Fruit fly (Drosophila melanogaster) whole organism, embryonic: ENCODE measurements around the gene Jhbp11.

ENCODE experiments used
- Blimp-1 ChIP-seq: fragments of 200-800 bp; sonication (Bioruptor generic); optimal IDR thresholded peaks from 3 replicates; lab custom pipeline; 2018; ENCODE audit warnings: missing biosample characterization, missing genetic modification characterization, mild to moderate bottlenecking, moderate library complexity, missing genetic modification reagents
- CG10267 ChIP-seq: fragments of 200-800 bp; sonication (Bioruptor generic); optimal IDR thresholded peaks from 2 replicates; lab custom pipeline; 2018; ENCODE audit warnings: missing biosample characterization, mild to moderate bottlenecking, missing genetic modification characterization, moderate library complexity
- CG10274 ChIP-seq: fragments of 200-800 bp; sonication (Bioruptor generic); optimal IDR thresholded peaks from 3 replicates; lab custom pipeline; 2017; ENCODE audit warnings: missing biosample characterization, mild to moderate bottlenecking, missing genetic modification characterization
- CG10462 ChIP-seq: fragments of 200-800 bp; sonication (Bioruptor generic); optimal IDR thresholded peaks from 2 replicates; lab custom pipeline; 2016; ENCODE audit warnings: missing biosample characterization, missing genetic modification characterization
- CG10979 ChIP-seq: fragments of 200-800 bp; sonication (Bioruptor generic); optimal IDR thresholded peaks from 2 replicates; lab custom pipeline; 2018; ENCODE audit warnings: missing biosample characterization, mild to moderate bottlenecking, missing genetic modification characterization, moderate library complexity
- CG12071 ChIP-seq: fragments of 200-800 bp; sonication (Bioruptor generic); optimal IDR thresholded peaks from 3 replicates; lab custom pipeline; 2018; ENCODE audit warnings: missing biosample characterization, mild to moderate bottlenecking, missing genetic modification characterization
- CG13775 ChIP-seq: fragments of 200-800 bp; sonication (Bioruptor generic); optimal IDR thresholded peaks from 3 replicates; lab custom pipeline; 2017; ENCODE audit warnings: missing biosample characterization, mild to moderate bottlenecking, missing genetic modification characterization
- CG15479 ChIP-seq: fragments of 200-800 bp; sonication (Bioruptor generic); optimal IDR thresholded peaks from 3 replicates; lab custom pipeline; 2019; ENCODE audit warnings: missing biosample characterization, mild to moderate bottlenecking, missing genetic modification characterization, moderate library complexity
- CG15514 ChIP-seq: fragments of 200-800 bp; sonication (Bioruptor generic); optimal IDR thresholded peaks from 3 replicates; lab custom pipeline; 2017; ENCODE audit warnings: missing biosample characterization, missing genetic modification characterization, mild to moderate bottlenecking, moderate library complexity, missing genetic modification reagents
- CG1603 ChIP-seq: fragments of 200-800 bp; sonication (Bioruptor generic); optimal IDR thresholded peaks from 2 replicates; lab custom pipeline; 2019; ENCODE audit warnings: missing biosample characterization, mild to moderate bottlenecking, missing genetic modification characterization, moderate library complexity
- CG2129 ChIP-seq: fragments of 200-800 bp; sonication (Bioruptor generic); IDR thresholded peaks from 2 replicates; pipeline ENCODE4 v1.3.6; 2022; ENCODE audit warnings: missing biosample characterization, missing genetic modification characterization; ENCODE audit not compliant: partially characterized antibody
- CG31224 ChIP-seq: fragments of 200-800 bp; sonication (Bioruptor generic); IDR thresholded peaks from 2 replicates; pipeline ENCODE4 v1.3.6; 2022; ENCODE audit warnings: missing biosample characterization, missing genetic modification characterization
- CG32772 ChIP-seq: fragments of 200-800 bp; sonication (Bioruptor generic); IDR thresholded peaks from 2 replicates; pipeline ENCODE4 v1.3.6; 2022; ENCODE audit warnings: missing biosample characterization, missing genetic modification characterization
- CG3281 ChIP-seq: fragments of 200-800 bp; sonication (Bioruptor generic); optimal IDR thresholded peaks from 3 replicates; lab custom pipeline; 2017; ENCODE audit warnings: missing biosample characterization, mild to moderate bottlenecking, missing genetic modification characterization
- CG42726 ChIP-seq: fragments of 200-800 bp; sonication (Bioruptor generic); IDR thresholded peaks from 2 replicates; pipeline ENCODE4 v1.3.6; 2022; ENCODE audit warnings: missing biosample characterization, missing genetic modification characterization; ENCODE audit not compliant: partially characterized antibody
- CG5953 ChIP-seq: fragments of 200-800 bp; sonication (Bioruptor generic); IDR thresholded peaks from 2 replicates; pipeline ENCODE4 v1.3.6; 2022; ENCODE audit warnings: missing biosample characterization, missing genetic modification characterization
- CG6765 ChIP-seq: fragments of 200-800 bp; sonication (Bioruptor generic); optimal IDR thresholded peaks from 3 replicates; lab custom pipeline; 2017; ENCODE audit warnings: missing biosample characterization, mild to moderate bottlenecking, missing genetic modification characterization
- CG7372 ChIP-seq: fragments of 200-800 bp; sonication (Bioruptor generic); IDR thresholded peaks from 2 replicates; pipeline ENCODE4 v1.3.6; 2022; ENCODE audit warnings: missing biosample characterization, missing genetic modification characterization
- CG7786 ChIP-seq: fragments of 200-800 bp; sonication (Bioruptor generic); optimal IDR thresholded peaks from 2 replicates; lab custom pipeline; 2016; ENCODE audit warnings: missing biosample characterization, missing genetic modification characterization
- CG8924 ChIP-seq: fragments of 200-800 bp; optimal IDR thresholded peaks from 3 replicates; lab custom pipeline; 2019; ENCODE audit warnings: missing biosample characterization, mild to moderate bottlenecking, missing genetic modification characterization, moderate library complexity
- Drgx ChIP-seq: fragments of 200-800 bp; sonication (Bioruptor generic); IDR thresholded peaks from 2 replicates; pipeline ENCODE4 v1.3.6; 2022; ENCODE audit warnings: missing biosample characterization, missing genetic modification characterization
- Ets65A ChIP-seq: fragments of 200-800 bp; sonication (Bioruptor generic); peaks from one replicate; lab custom pipeline; 2016; ENCODE audit warnings: missing biosample characterization, missing genetic modification characterization
- Hr51 ChIP-seq, 2 experiments: fragments of 200-800 bp; sonication (Bioruptor generic); optimal IDR thresholded peaks; 2 replicates in 1 of 2; 3 replicates in 1 of 2; lab custom pipeline; 2016 to 2018; ENCODE audit warnings: missing biosample characterization in 2 of 2, missing genetic modification characterization in 2 of 2, mild to moderate bottlenecking in 1 of 2, moderate library complexity in 1 of 2
- Lhr ChIP-seq: fragments of 200-800 bp; sonication (Bioruptor generic); optimal IDR thresholded peaks from 3 replicates; lab custom pipeline; 2017; ENCODE audit warnings: mild to moderate bottlenecking, missing biosample characterization, missing genetic modification reagents, missing genetic modification characterization
- MBD-R2 ChIP-seq: fragments of 200-800 bp; sonication (Bioruptor generic); IDR thresholded peaks from 2 replicates; pipeline ENCODE4 v1.3.6; 2022; ENCODE audit warnings: missing biosample characterization, missing genetic modification characterization
- Med ChIP-seq: fragments of 200-800 bp; sonication (Bioruptor generic); peaks from one replicate; lab custom pipeline; 2016; ENCODE audit warnings: missing biosample characterization, missing genetic modification characterization, mild to moderate bottlenecking, inconsistent platforms, moderate library complexity
- Meics ChIP-seq: fragments of 200-800 bp; sonication (Bioruptor generic); optimal IDR thresholded peaks from 2 replicates; lab custom pipeline; 2017; ENCODE audit warnings: missing biosample characterization, mild to moderate bottlenecking, missing genetic modification characterization
- NFAT ChIP-seq: fragments of 200-800 bp; sonication (Bioruptor generic); IDR thresholded peaks from 2 replicates; pipeline ENCODE4 v1.3.6; 2022; ENCODE audit warnings: missing biosample characterization, missing genetic modification characterization
- Nf-YA ChIP-seq: fragments of 200-800 bp; sonication (Bioruptor generic); IDR thresholded peaks from 2 replicates; pipeline ENCODE4 v1.3.6; 2022; ENCODE audit warnings: missing biosample characterization, missing genetic modification characterization
- Rfx ChIP-seq: fragments of 200-800 bp; sonication (Bioruptor generic); IDR thresholded peaks from 2 replicates; pipeline ENCODE4 v1.3.6; 2022; ENCODE audit warnings: missing biosample characterization, missing genetic modification characterization
- Rx ChIP-seq: fragments of 200-800 bp; sonication (Bioruptor generic); IDR thresholded peaks from 2 replicates; pipeline ENCODE4 v1.3.6; 2022; ENCODE audit warnings: missing biosample characterization, missing genetic modification characterization
- ci ChIP-seq: fragments of 200-800 bp; sonication (Bioruptor generic); IDR thresholded peaks from 3 replicates; pipeline ENCODE4 v1.3.6; 2022; ENCODE audit warnings: missing biosample characterization, missing genetic modification characterization
- dysf ChIP-seq: fragments of 200-800 bp; sonication (Bioruptor generic); IDR thresholded peaks from 3 replicates; pipeline ENCODE4 v1.3.6; 2022; ENCODE audit warnings: missing biosample characterization, missing genetic modification characterization
- exex ChIP-seq: fragments of 200-800 bp; sonication (Bioruptor generic); optimal IDR thresholded peaks from 4 replicates; lab custom pipeline; 2018; ENCODE audit warnings: missing biosample characterization, mild to moderate bottlenecking, missing genetic modification characterization, moderate library complexity
- fd64A ChIP-seq: fragments of 200-800 bp; sonication (Bioruptor generic); optimal IDR thresholded peaks from 3 replicates; lab custom pipeline; 2018; ENCODE audit warnings: missing biosample characterization, mild to moderate bottlenecking, missing genetic modification characterization
- jing ChIP-seq: fragments of 200-800 bp; sonication (Bioruptor generic); optimal IDR thresholded peaks from 2 replicates; lab custom pipeline; 2018; ENCODE audit warnings: missing biosample characterization, mild to moderate bottlenecking, missing genetic modification characterization
- lab ChIP-seq: fragments of 200-800 bp; sonication (Bioruptor generic); optimal IDR thresholded peaks from 3 replicates; lab custom pipeline; 2017; ENCODE audit warnings: missing biosample characterization, missing genetic modification characterization, mild to moderate bottlenecking, moderate library complexity, missing genetic modification reagents
- mirr ChIP-seq: fragments of 200-800 bp; sonication (Bioruptor generic); optimal IDR thresholded peaks from 3 replicates; lab custom pipeline; 2018; ENCODE audit warnings: missing biosample characterization, mild to moderate bottlenecking, missing genetic modification characterization
- mld ChIP-seq: fragments of 200-800 bp; sonication (Bioruptor generic); IDR thresholded peaks from 3 replicates; pipeline ENCODE4 v1.3.6; 2022; ENCODE audit warnings: missing biosample characterization, missing genetic modification characterization; ENCODE audit not compliant: partially characterized antibody
- odd ChIP-seq: fragments of 200-800 bp; sonication (Bioruptor generic); optimal IDR thresholded peaks from 2 replicates; lab custom pipeline; 2017; ENCODE audit warnings: missing biosample characterization, mild to moderate bottlenecking, missing genetic modification characterization
- sima ChIP-seq: fragments of 200-800 bp; sonication (Bioruptor generic); optimal IDR thresholded peaks from 2 replicates; lab custom pipeline; 2016; ENCODE audit warnings: missing biosample characterization, missing genetic modification characterization
- sr ChIP-seq: fragments of 200-800 bp; sonication (Bioruptor generic); IDR thresholded peaks from 3 replicates; pipeline ENCODE4 v1.3.6; 2022; ENCODE audit warnings: missing biosample characterization, missing genetic modification characterization

Jhbp11 gene

dm6 chr3R:27067362-27067761, 33.7 kb upstream of the Jhbp11 start (continued):
- TF ChIP-seq CG7786 (GFP tag; lab: Kevin White, UChicago): no peak
- TF ChIP-seq mirr: no peak
- no peak for TF ChIP-seq CG6765 (GFP tag; lab: Kevin White, UChicago)
- TF ChIP-seq Blimp-1 (GFP tag; lab: Kevin White, UChicago): peak; percentile 25
- no peak for TF ChIP-seq CG2129 (GFP tag; lab: Robert Waterston, UW)
- no peak for TF ChIP-seq Rx (GFP tag; lab: Robert Waterston, UW)
- TF ChIP-seq CG8924 (tag; lab: Kevin White, UChicago): no peak
- no peak for TF ChIP-seq CG32772 (GFP tag; lab: Robert Waterston, UW)
- TF ChIP-seq jing: no peak
- TF ChIP-seq ci: 0 out of 3 replicates have a peak, but pooled peaks have one; percentile 56
- TF ChIP-seq odd: no peak
- TF ChIP-seq NFAT (GFP tag; lab: Robert Waterston, UW): no peak
- no peak for TF ChIP-seq exex (tag; lab: Kevin White, UChicago)
- no peak for TF ChIP-seq sima (GFP tag; lab: Kevin White, UChicago)
- no peak for TF ChIP-seq Lhr (GFP tag; lab: Kevin White, UChicago)
- no peak for TF ChIP-seq Hr51 (GFP tag; optimal IDR thresholded peaks at IDR 0.05; lab: Kevin White, UChicago)
- no peak for TF ChIP-seq CG13775 (GFP tag; lab: Kevin White, UChicago)
- TF ChIP-seq Ets65A (GFP tag; lab: Kevin White, UChicago): no peak
- peak; percentile 17 for TF ChIP-seq Meics (GFP tag; lab: Kevin White, UChicago)
- peak; percentile 50 for TF ChIP-seq fd64A (GFP tag; lab: Kevin White, UChicago)
- TF ChIP-seq MBD-R2 (GFP tag; lab: Robert Waterston, UW): no peak
- TF ChIP-seq CG3281 (GFP tag; lab: Kevin White, UChicago): no peak
- no peak for TF ChIP-seq sr (GFP tag; lab: Robert Waterston, UW)
- no peak for TF ChIP-seq CG15479 (GFP tag; lab: Kevin White, UChicago)
- no peak for TF ChIP-seq Nf-YA (GFP tag; lab: Robert Waterston, UW)
- TF ChIP-seq CG10462 (GFP tag; lab: Kevin White, UChicago): no peak
- peak; percentile 21; the same call in 1 of the 2 replicates for TF ChIP-seq Rfx (GFP tag; lab: Robert Waterston, UW)
- no peak for TF ChIP-seq CG31224 (GFP tag; lab: Robert Waterston, UW)

- TF ChIP-seq CG10274 (GFP tag; lab: Kevin White, UChicago) (peak; percentile 51), CG5953 (no peak), CG7372 (no peak), jing (no peak), CG10267 (tag; lab: Kevin White, UChicago) (no peak), mld (GFP tag; lab: Robert Waterston, UW) (no peak), CG1603 (no peak), ci (0 out of 3 replicates have a peak, but pooled peaks have one; percentile 11), CG10979 (tag; lab: Kevin White, UChicago) (no peak), lab (peak; percentile 2), CG15514 (GFP tag; lab: Kevin White, UChicago) (peak; percentile 22), CG42726 (no peak), Drgx (GFP tag; lab: Robert Waterston, UW) (peak; percentile 12; the same call in 1 of the 2 replicates), dysf (peak; percentile 23; the same call in 1 of the 3 replicates), CG12071 (GFP tag; lab: Kevin White, UChicago) (no peak), Med (GFP tag; lab: Kevin White, UChicago) (peak; percentile 72)
Observed at dm6 chr3R:27069201-27069600, 31.8 kb upstream of the Jhbp11 start.
